Worm (Caenorhabditis elegans) whole organism, L3 larva: ENCODE data around the gene sru-27.

Experiments used
- ZK546.5 ChIP-seq: sonication (generic microtip); optimal IDR thresholded peaks from 2 replicates; lab custom pipeline; 2017; ENCODE audit warnings: missing biosample characterization, missing genetic modification characterization
- aly-2 ChIP-seq: fragments of 150-350 bp; optimal IDR thresholded peaks from 2 replicates; lab custom pipeline; 2014; ENCODE audit warnings: missing biosample characterization, missing genetic modification characterization
- ama-1 ChIP-seq: fragments of 150-350 bp; optimal IDR thresholded peaks from 2 replicates; lab custom pipeline; 2018
- ceh-16 ChIP-seq: sonication (generic microtip); optimal IDR thresholded peaks from 2 replicates; lab custom pipeline; 2017; ENCODE audit warnings: missing biosample characterization, missing genetic modification characterization
- ceh-28 ChIP-seq: fragments of 150-350 bp; optimal IDR thresholded peaks from 2 replicates; lab custom pipeline; 2014; ENCODE audit warnings: missing biosample characterization, missing genetic modification reagents, missing genetic modification characterization
- ceh-82 ChIP-seq: fragments of 150-350 bp; optimal IDR thresholded peaks from 2 replicates; lab custom pipeline; 2014; ENCODE audit warnings: missing biosample characterization, missing genetic modification characterization
- ceh-9 ChIP-seq: sonication (generic microtip); optimal IDR thresholded peaks from 2 replicates; lab custom pipeline; 2018; ENCODE audit warnings: missing biosample characterization, missing genetic modification characterization
- elt-1 ChIP-seq: fragments of 150-350 bp; optimal IDR thresholded peaks from 2 replicates; lab custom pipeline; 2014; ENCODE audit warnings: missing biosample characterization, missing genetic modification characterization
- elt-2 ChIP-seq: sonication (generic microtip); optimal IDR thresholded peaks from 2 replicates; lab custom pipeline; 2016; ENCODE audit warnings: missing genetic modification reagents, mild to moderate bottlenecking, missing genetic modification characterization, missing compliant biosample characterization
- eor-1 ChIP-seq, 2 experiments: fragments of 150-350 bp; optimal IDR thresholded peaks; 2 replicates each; lab custom pipeline; 2014 to 2018; ENCODE audit warnings: missing biosample characterization in 2 of 2, missing genetic modification characterization in 2 of 2
- fkh-10 ChIP-seq: sonication (generic microtip); optimal IDR thresholded peaks from 2 replicates; lab custom pipeline; 2017; ENCODE audit warnings: missing biosample characterization, missing genetic modification reagents, missing genetic modification characterization
- fkh-2 ChIP-seq: fragments of 150-350 bp; optimal IDR thresholded peaks from 2 replicates; lab custom pipeline; 2014; ENCODE audit warnings: missing biosample characterization, missing genetic modification reagents, missing genetic modification characterization
- fos-1 ChIP-seq: fragments of 150-350 bp; optimal IDR thresholded peaks from 2 replicates; lab custom pipeline; 2014; ENCODE audit warnings: missing biosample characterization, missing genetic modification characterization
- jun-1 ChIP-seq: fragments of 150-350 bp; optimal IDR thresholded peaks from 2 replicates; lab custom pipeline; 2014; ENCODE audit warnings: missing biosample characterization, missing genetic modification reagents, missing genetic modification characterization
- lin-15B ChIP-seq: fragments of 150-350 bp; optimal IDR thresholded peaks from 2 replicates; lab custom pipeline; 2014; ENCODE audit warnings: missing biosample characterization, missing genetic modification characterization
- lsy-12 ChIP-seq: sonication (generic microtip); optimal IDR thresholded peaks from 2 replicates; lab custom pipeline; 2016; ENCODE audit warnings: mild to moderate bottlenecking, missing genetic modification characterization, missing compliant biosample characterization
- mml-1 ChIP-seq: fragments of 150-350 bp; sonication (generic microtip); optimal IDR thresholded peaks from 3 replicates; lab custom pipeline; 2014; ENCODE audit warnings: missing biosample characterization, missing genetic modification characterization
- nfya-1 ChIP-seq: sonication (generic microtip); optimal IDR thresholded peaks from 2 replicates; lab custom pipeline; 2017; ENCODE audit warnings: missing genetic modification characterization, mild to moderate bottlenecking, missing compliant biosample characterization, antibody characterized with exemption, moderate library complexity; ENCODE audit not compliant: insufficient read depth
- nhr-11 ChIP-seq: fragments of 150-350 bp; optimal IDR thresholded peaks from 2 replicates; lab custom pipeline; 2014; ENCODE audit warnings: missing biosample characterization, missing genetic modification characterization
- nhr-12 ChIP-seq: fragments of 150-350 bp; optimal IDR thresholded peaks from 2 replicates; lab custom pipeline; 2014; ENCODE audit warnings: missing biosample characterization, missing genetic modification characterization
- nhr-237 ChIP-seq: fragments of 150-350 bp; optimal IDR thresholded peaks from 2 replicates; lab custom pipeline; 2014; ENCODE audit warnings: missing biosample characterization, missing genetic modification characterization
- nhr-25 ChIP-seq: sonication (generic microtip); optimal IDR thresholded peaks from 2 replicates; lab custom pipeline; 2017; ENCODE audit warnings: missing biosample characterization, missing genetic modification characterization
- nhr-28 ChIP-seq: fragments of 150-350 bp; optimal IDR thresholded peaks from 2 replicates; lab custom pipeline; 2014; ENCODE audit warnings: missing biosample characterization, missing genetic modification characterization
- nhr-43 ChIP-seq: sonication (generic microtip); optimal IDR thresholded peaks from 2 replicates; lab custom pipeline; 2016; ENCODE audit warnings: mild to moderate bottlenecking, missing genetic modification characterization, missing compliant biosample characterization; ENCODE audit not compliant: poor library complexity, severe bottlenecking
- nhr-67 ChIP-seq: fragments of 150-350 bp; optimal IDR thresholded peaks from 2 replicates; lab custom pipeline; 2014; ENCODE audit warnings: missing biosample characterization, missing genetic modification characterization
- nhr-76 ChIP-seq: fragments of 150-350 bp; sonication (generic microtip); optimal IDR thresholded peaks from 5 replicates; lab custom pipeline; 2014; ENCODE audit warnings: missing biosample characterization, missing genetic modification characterization
- nhr-77 ChIP-seq: fragments of 150-350 bp; optimal IDR thresholded peaks from 2 replicates; lab custom pipeline; 2014; ENCODE audit warnings: missing biosample characterization, missing genetic modification characterization
- pha-4 ChIP-seq: fragments of 150-350 bp; optimal IDR thresholded peaks from 2 replicates; lab custom pipeline; 2014; ENCODE audit warnings: missing biosample characterization, missing genetic modification reagents, missing genetic modification characterization
- sea-2 ChIP-seq: fragments of 150-350 bp; sonication (generic microtip); optimal IDR thresholded peaks from 4 replicates; lab custom pipeline; 2014; ENCODE audit warnings: missing biosample characterization, missing genetic modification reagents, missing genetic modification characterization
- skn-1 ChIP-seq: fragments of 150-350 bp; optimal IDR thresholded peaks from 2 replicates; lab custom pipeline; 2014; ENCODE audit warnings: missing biosample characterization, missing genetic modification characterization
- tbx-2 ChIP-seq: sonication (generic microtip); optimal IDR thresholded peaks from 2 replicates; lab custom pipeline; 2016; ENCODE audit warnings: mild to moderate bottlenecking, missing genetic modification characterization, missing compliant biosample characterization
- unc-39 ChIP-seq: sonication (generic microtip); optimal IDR thresholded peaks from 4 replicates; lab custom pipeline; 2017; ENCODE audit warnings: missing biosample characterization, missing genetic modification characterization
- zag-1 ChIP-seq: fragments of 150-350 bp; optimal IDR thresholded peaks from 2 replicates; lab custom pipeline; 2014; ENCODE audit warnings: missing biosample characterization, missing genetic modification characterization
- ztf-11 ChIP-seq: fragments of 150-350 bp; optimal IDR thresholded peaks from 2 replicates; lab custom pipeline; 2014; ENCODE audit warnings: missing biosample characterization, missing genetic modification characterization
- ztf-4 ChIP-seq: fragments of 150-350 bp; optimal IDR thresholded peaks from 2 replicates; lab custom pipeline; 2014; ENCODE audit warnings: missing biosample characterization, missing genetic modification characterization

sru-27 gene

ce11 chrV:1488642-1489041 lies 10.6 kb upstream of the sru-27 start:
- TF ChIP-seq ceh-9 (tag; lab: Kevin White, UChicago) (no peak), lin-15B (tag; lab: Kevin White, UChicago) (no peak), lsy-12 (no peak), nhr-237 (tag; lab: Kevin White, UChicago) (no peak), unc-39 (tag; lab: Kevin White, UChicago) (no peak), pha-4 (tag; lab: Kevin White, UChicago) (no peak), fkh-2 (tag; lab: Kevin White, UChicago) (no peak), ZK546.5 (tag; lab: Kevin White, UChicago) (no peak), nfya-1 (tag; lab: Kevin White, UChicago) (no peak), ama-1 (lab: Kevin White, UChicago) (no peak), tbx-2 (tag; lab: Kevin White, UChicago) (no peak), ztf-11 (tag; lab: Kevin White, UChicago) (no peak), nhr-25 (tag; lab: Kevin White, UChicago) (no peak), skn-1 (tag; lab: Kevin White, UChicago) (no peak), ztf-4 (no peak), ceh-16 (tag; lab: Kevin White, UChicago) (no peak), fos-1 (tag; lab: Kevin White, UChicago) (no peak), nhr-11 (no peak), nhr-12 (no peak), ceh-82 (tag; lab: Kevin White, UChicago) (no peak)

DNA sequence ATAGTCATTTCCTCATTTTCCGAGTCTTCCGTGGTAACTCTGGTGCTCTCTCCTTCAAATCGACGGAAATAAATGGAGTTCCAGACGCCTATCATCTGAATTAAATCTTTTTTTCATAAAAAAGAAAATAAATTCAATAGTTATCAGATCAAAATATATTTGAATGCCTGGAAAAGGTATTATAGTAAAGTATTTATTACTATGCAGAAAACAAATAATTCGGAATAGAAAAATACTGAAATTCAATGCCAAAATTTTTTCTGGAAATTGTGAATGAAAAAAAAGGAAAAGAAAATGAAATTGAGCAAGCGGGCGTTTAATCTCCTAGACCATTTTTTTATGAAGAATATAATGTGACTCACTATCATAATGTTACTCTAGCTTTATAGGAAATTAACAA lies 7.7 kb upstream of the sru-27 start, which contains the start of gene C38C3.6:
TSS of gene C38C3.6 (minus strand) at position 101 of the 400 bp plus-strand sequence.
- TF ChIP-seq jun-1 (no peak), fkh-10 (GFP tag; lab: Kevin White, UChicago) (no peak), fkh-2 (tag; lab: Kevin White, UChicago) (no peak), ceh-82 (tag; lab: Kevin White, UChicago) (no peak), elt-1 (no peak), ZK546.5 (tag; lab: Kevin White, UChicago) (no peak), nhr-25 (tag; lab: Kevin White, UChicago) (no peak), aly-2 (tag; lab: Kevin White, UChicago) (no peak), sea-2 (GFP tag; lab: Kevin White, UChicago) (no peak), nhr-237 (tag; lab: Kevin White, UChicago) (no peak), elt-2 (tag; lab: Kevin White, UChicago) (no peak), mml-1 (tag; lab: Kevin White, UChicago) (no peak), nhr-43 (no peak), ztf-11 (tag; lab: Kevin White, UChicago) (no peak), fos-1 (tag; lab: Kevin White, UChicago) (no peak), unc-39 (tag; lab: Kevin White, UChicago) (no peak)

DNA sequence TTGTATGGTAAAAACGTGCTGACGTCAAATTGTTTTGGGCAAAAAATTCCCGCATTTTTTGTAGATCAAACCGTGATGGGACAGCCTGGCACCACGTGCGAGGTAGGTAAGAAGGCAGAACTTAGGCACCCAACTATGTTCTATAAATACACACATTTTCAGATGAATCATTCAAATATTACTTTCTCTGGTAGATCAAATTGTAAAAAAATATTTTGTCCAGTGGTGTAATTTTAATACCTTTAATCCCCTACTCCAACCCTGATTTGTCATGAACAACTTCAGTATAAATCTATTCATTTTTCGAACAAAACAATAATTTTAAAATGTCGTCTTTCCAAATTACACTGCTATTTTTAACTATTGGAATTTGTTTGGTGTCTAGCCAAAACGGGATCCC lies 4.8 kb upstream of the sru-27 start, which contains the start of gene spig-7:
TSS of gene spig-7 (plus strand) at position 301 of the 400 bp plus-strand sequence.
- no peak for TF ChIP-seq ztf-11 (tag; lab: Kevin White, UChicago)
- TF ChIP-seq ZK546.5 (tag; lab: Kevin White, UChicago) = no peak
- TF ChIP-seq pha-4 (tag; lab: Kevin White, UChicago) = no peak
- no peak for TF ChIP-seq ama-1 (lab: Kevin White, UChicago)
- TF ChIP-seq sea-2 (GFP tag; lab: Kevin White, UChicago) = no peak
- no peak for TF ChIP-seq tbx-2 (tag; lab: Kevin White, UChicago)
- TF ChIP-seq nhr-28 (tag; lab: Kevin White, UChicago) = no peak

- peak; percentile 15 for TF ChIP-seq ceh-28 (tag; lab: Kevin White, UChicago)
- TF ChIP-seq nhr-67 = no peak
These were observed 3.9 kb upstream of the sru-27 start, which contains the start of gene C38C3.3 for ce11 chrV:1495334-1495733. TSS of gene C38C3.3 (plus strand) at chrV:1495634.

ce11 chrV:1495752-1496151 lies 3.5 kb upstream of the sru-27 start:
- TF ChIP-seq ceh-28 (tag; lab: Kevin White, UChicago) (peak; percentile 89), nhr-67 (no peak)

- no peak for TF ChIP-seq nhr-77 (tag; lab: Kevin White, UChicago)
- no peak for TF ChIP-seq nhr-67
- TF ChIP-seq ceh-16 (tag; lab: Kevin White, UChicago) = no peak
- TF ChIP-seq mml-1 (tag; lab: Kevin White, UChicago) = no peak
- no peak for TF ChIP-seq ZK546.5 (tag; lab: Kevin White, UChicago)
- no peak for TF ChIP-seq nhr-76
- TF ChIP-seq pha-4 (tag; lab: Kevin White, UChicago) = no peak
- TF ChIP-seq zag-1 (tag; lab: Kevin White, UChicago) = no peak
- no peak for TF ChIP-seq eor-1 (tag; optimal IDR thresholded peaks at IDR 0.05; lab: Kevin White, UChicago)
- TF ChIP-seq nhr-12 = no peak
- no peak for TF ChIP-seq aly-2 (tag; lab: Kevin White, UChicago)
These were observed 6.8 kb downstream of the sru-27 start, which contains the start of gene sru-28 for ce11 chrV:1505995-1506394. TSS of gene sru-28 (plus strand) at chrV:1506295.
